Fruit fly (Drosophila melanogaster) whole organism, prepupa: ENCODE results near the gene Pax.

Source experiments
- CG11902 ChIP-seq: fragments of 200-800 bp; sonication (Bioruptor generic); optimal IDR thresholded peaks from 3 replicates; lab custom pipeline; 2016; ENCODE audit warnings: missing biosample characterization, missing genetic modification characterization
- CG3919 ChIP-seq: fragments of 200-800 bp; sonication (Bioruptor generic); optimal IDR thresholded peaks from 3 replicates; lab custom pipeline; 2016; ENCODE audit warnings: missing biosample characterization, missing genetic modification characterization
- CG8119 ChIP-seq: fragments of 200-800 bp; sonication (Bioruptor generic); IDR thresholded peaks from 3 replicates; pipeline ENCODE4 v1.3.6; 2022; ENCODE audit warnings: missing biosample characterization, missing genetic modification characterization
- CG8632 ChIP-seq: fragments of 200-800 bp; sonication (Bioruptor generic); optimal IDR thresholded peaks from 3 replicates; lab custom pipeline; 2016; ENCODE audit warnings: missing biosample characterization, missing genetic modification characterization
- Ets21C ChIP-seq: fragments of 200-800 bp; sonication (Bioruptor generic); optimal IDR thresholded peaks from 3 replicates; lab custom pipeline; 2016; ENCODE audit warnings: missing biosample characterization, missing genetic modification characterization
- Gug ChIP-seq: fragments of 200-800 bp; sonication (Bioruptor generic); IDR thresholded peaks from 2 replicates; pipeline ENCODE4 v1.3.6; 2022; ENCODE audit warnings: missing biosample characterization, missing genetic modification characterization
- Hr39 ChIP-seq: fragments of 200-800 bp; sonication (Bioruptor generic); optimal IDR thresholded peaks from 2 replicates; lab custom pipeline; 2016; ENCODE audit warnings: missing biosample characterization, missing genetic modification characterization
- OdsH ChIP-seq: fragments of 200-800 bp; sonication (Bioruptor generic); optimal IDR thresholded peaks from 3 replicates; lab custom pipeline; 2016; ENCODE audit warnings: missing biosample characterization, missing genetic modification characterization
- Sox102F ChIP-seq: fragments of 200-800 bp; sonication (Bioruptor generic); optimal IDR thresholded peaks from 2 replicates; lab custom pipeline; 2016; ENCODE audit warnings: missing biosample characterization, mild to moderate bottlenecking, missing genetic modification characterization
- Sox15 ChIP-seq: fragments of 200-800 bp; sonication (Bioruptor generic); optimal IDR thresholded peaks from 3 replicates; lab custom pipeline; 2016; ENCODE audit warnings: missing biosample characterization, missing genetic modification characterization
- fkh ChIP-seq: fragments of 200-800 bp; sonication (Bioruptor generic); optimal IDR thresholded peaks from 3 replicates; lab custom pipeline; 2017; ENCODE audit warnings: missing biosample characterization, mild to moderate bottlenecking, missing genetic modification characterization, moderate library complexity
- net ChIP-seq: fragments of 200-800 bp; sonication (Bioruptor generic); optimal IDR thresholded peaks from 3 replicates; lab custom pipeline; 2016; ENCODE audit warnings: missing biosample characterization, missing genetic modification characterization
- svp ChIP-seq: fragments of 200-800 bp; sonication (Bioruptor generic); peaks from one replicate; lab custom pipeline; 2016; ENCODE audit warnings: missing biosample characterization, missing genetic modification characterization

dm6 chr2L:19386106-19386715, 40.2 kb downstream of the Pax start, which contains the start of gene fon:
- TF ChIP-seq net (GFP tag; lab: Kevin White, UChicago) (no peak), Hr39 (GFP tag; lab: Kevin White, UChicago) (no peak), CG3919 (no peak), fkh (GFP tag; lab: Kevin White, UChicago) (no peak), svp (peak; percentile 98), CG8632 (no peak), Gug (GFP tag; lab: Robert Waterston, UW) (no peak), CG8119 (GFP tag; lab: Robert Waterston, UW) (no peak), Sox15 (GFP tag; lab: Kevin White, UChicago) (no peak), Ets21C (no peak), Sox102F (no peak), CG11902 (GFP tag; lab: Kevin White, UChicago) (no peak), OdsH (GFP tag; lab: Kevin White, UChicago) (no peak)
